Worm (Caenorhabditis elegans) whole organism, L2 larva: ENCODE results near the gene nucl-1.

Source experiments
- ZK546.5 ChIP-seq: sonication (generic microtip); optimal IDR thresholded peaks from 2 replicates; lab custom pipeline; 2017; ENCODE audit warnings: missing biosample characterization, missing genetic modification characterization
- lin-13 ChIP-seq: fragments of 150-350 bp; optimal IDR thresholded peaks from 2 replicates; lab custom pipeline; 2014; ENCODE audit warnings: missing biosample characterization, missing genetic modification reagents, missing genetic modification characterization

- TF ChIP-seq ZK546.5 (tag; lab: Kevin White, UChicago), result no peak
- no peak for TF ChIP-seq lin-13 (GFP tag; lab: Kevin White, UChicago)
Measured at ce11 chrIV:8291232-8291631, 1.9 kb upstream of the nucl-1 start, which contains the start of gene K07H8.2.
